Fruit fly (Drosophila melanogaster) whole organism, embryonic: ENCODE data around the gene SecCl.

Experiments used
- CG1024 ChIP-seq: fragments of 200-800 bp; sonication (Bioruptor generic); IDR thresholded peaks from 2 replicates; pipeline ENCODE4 v1.3.6; 2022; ENCODE audit warnings: missing biosample characterization, missing genetic modification characterization
- CG10462 ChIP-seq: fragments of 200-800 bp; sonication (Bioruptor generic); optimal IDR thresholded peaks from 2 replicates; lab custom pipeline; 2016; ENCODE audit warnings: missing biosample characterization, missing genetic modification characterization
- CG11398 ChIP-seq: fragments of 200-800 bp; sonication (Bioruptor generic); optimal IDR thresholded peaks from 2 replicates; lab custom pipeline; 2016; ENCODE audit warnings: missing biosample characterization, missing genetic modification characterization
- CG11504 ChIP-seq: fragments of 200-800 bp; sonication (Bioruptor generic); optimal IDR thresholded peaks from 3 replicates; lab custom pipeline; 2019; ENCODE audit warnings: missing biosample characterization, mild to moderate bottlenecking, missing genetic modification characterization, moderate library complexity
- CG14667 ChIP-seq: fragments of 200-800 bp; sonication (Bioruptor generic); IDR thresholded peaks from 2 replicates; pipeline ENCODE4 v1.3.6; 2022; ENCODE audit warnings: missing biosample characterization, missing genetic modification characterization
- CG14860 ChIP-seq: fragments of 200-800 bp; sonication (Bioruptor generic); IDR thresholded peaks from 3 replicates; pipeline ENCODE4 v1.3.6; 2022; ENCODE audit warnings: missing biosample characterization, missing genetic modification characterization; ENCODE audit not compliant: partially characterized antibody
- CG16813 ChIP-seq: fragments of 200-800 bp; sonication (Bioruptor generic); IDR thresholded peaks from 3 replicates; pipeline ENCODE4 v1.3.6; 2022; ENCODE audit warnings: missing biosample characterization, missing genetic modification characterization; ENCODE audit not compliant: partially characterized antibody
- CG17802 ChIP-seq: fragments of 200-800 bp; sonication (Bioruptor generic); optimal IDR thresholded peaks from 2 replicates; lab custom pipeline; 2018; ENCODE audit warnings: missing biosample characterization, mild to moderate bottlenecking, missing genetic modification characterization, moderate library complexity
- CG17912 ChIP-seq: fragments of 200-800 bp; sonication (Bioruptor generic); optimal IDR thresholded peaks from 2 replicates; lab custom pipeline; 2018; ENCODE audit warnings: missing biosample characterization, mild to moderate bottlenecking, missing genetic modification characterization
- CG18599 ChIP-seq: fragments of 200-800 bp; sonication (Bioruptor generic); optimal IDR thresholded peaks from 3 replicates; lab custom pipeline; 2017; ENCODE audit warnings: missing biosample characterization, missing genetic modification characterization, mild to moderate bottlenecking, moderate library complexity, missing genetic modification reagents
- CG3838 ChIP-seq: fragments of 200-800 bp; sonication (Bioruptor generic); optimal IDR thresholded peaks from 3 replicates; lab custom pipeline; 2016; ENCODE audit warnings: missing biosample characterization, missing genetic modification characterization
- CG6254 ChIP-seq: fragments of 200-800 bp; sonication (Bioruptor generic); optimal IDR thresholded peaks from 3 replicates; lab custom pipeline; 2017; ENCODE audit warnings: mild to moderate bottlenecking, missing biosample characterization, missing genetic modification reagents, missing genetic modification characterization
- CG6791 ChIP-seq: fragments of 200-800 bp; sonication (Bioruptor generic); IDR thresholded peaks from 3 replicates; pipeline ENCODE4 v1.3.6; 2022; ENCODE audit warnings: missing biosample characterization, missing genetic modification characterization; ENCODE audit not compliant: partially characterized antibody
- CG7786 ChIP-seq: fragments of 200-800 bp; sonication (Bioruptor generic); optimal IDR thresholded peaks from 2 replicates; lab custom pipeline; 2016; ENCODE audit warnings: missing biosample characterization, missing genetic modification characterization
- CG7839 ChIP-seq: fragments of 200-800 bp; sonication (Bioruptor generic); optimal IDR thresholded peaks from 3 replicates; lab custom pipeline; 2018; ENCODE audit warnings: missing biosample characterization, mild to moderate bottlenecking, missing genetic modification characterization, moderate library complexity
- CG8089 ChIP-seq: fragments of 200-800 bp; sonication (Bioruptor generic); optimal IDR thresholded peaks from 3 replicates; lab custom pipeline; 2016; ENCODE audit warnings: missing biosample characterization, missing genetic modification characterization
- CG8924 ChIP-seq: fragments of 200-800 bp; optimal IDR thresholded peaks from 3 replicates; lab custom pipeline; 2019; ENCODE audit warnings: missing biosample characterization, mild to moderate bottlenecking, missing genetic modification characterization, moderate library complexity
- D ChIP-seq, 2 experiments: fragments of 200-800 bp in 1 of 2; fragments of >200 bp in 1 of 2; sonication (Bioruptor generic) in 1 of 2; optimal IDR thresholded peaks; 2 replicates in 1 of 2; 3 replicates in 1 of 2; lab custom pipeline; 2017; ENCODE audit warnings: mild to moderate bottlenecking in 1 of 2, missing biosample characterization in 1 of 2, missing genetic modification characterization in 1 of 2, missing genetic modification reagents in 1 of 2
- Dad ChIP-seq: fragments of 200-800 bp; sonication (Bioruptor generic); optimal IDR thresholded peaks from 3 replicates; lab custom pipeline; 2016; ENCODE audit warnings: missing biosample characterization, missing genetic modification characterization
- HHEX ChIP-seq: fragments of 200-800 bp; sonication (Bioruptor generic); optimal IDR thresholded peaks from 3 replicates; lab custom pipeline; 2017; ENCODE audit warnings: missing biosample characterization, mild to moderate bottlenecking, missing genetic modification characterization, missing genetic modification reagents
- Hr3 ChIP-seq: fragments of 200-800 bp; sonication (Bioruptor generic); optimal IDR thresholded peaks from 3 replicates; lab custom pipeline; 2016; ENCODE audit warnings: missing biosample characterization, missing genetic modification characterization
- Hsf ChIP-seq: fragments of 200-800 bp; sonication (Bioruptor generic); optimal IDR thresholded peaks from 3 replicates; lab custom pipeline; 2016; ENCODE audit warnings: missing biosample characterization, missing genetic modification characterization
- Jarid2 ChIP-seq: fragments of 200-800 bp; sonication (Bioruptor generic); optimal IDR thresholded peaks from 3 replicates; lab custom pipeline; 2017; ENCODE audit warnings: mild to moderate bottlenecking, missing biosample characterization, missing genetic modification reagents, missing genetic modification characterization
- Max ChIP-seq: fragments of 200-800 bp; sonication (Bioruptor generic); optimal IDR thresholded peaks from 2 replicates; lab custom pipeline; 2016; ENCODE audit warnings: missing biosample characterization, mild to moderate bottlenecking, missing genetic modification characterization
- Mes4 ChIP-seq: fragments of 200-800 bp; sonication (Bioruptor generic); optimal IDR thresholded peaks from 2 replicates; lab custom pipeline; 2016; ENCODE audit warnings: missing biosample characterization, missing genetic modification characterization
- Nf-YA ChIP-seq: fragments of 200-800 bp; sonication (Bioruptor generic); IDR thresholded peaks from 2 replicates; pipeline ENCODE4 v1.3.6; 2022; ENCODE audit warnings: missing biosample characterization, missing genetic modification characterization
- Oli ChIP-seq: fragments of 200-800 bp; sonication (Bioruptor generic); optimal IDR thresholded peaks from 2 replicates; lab custom pipeline; 2018; ENCODE audit warnings: missing biosample characterization, mild to moderate bottlenecking, missing genetic modification characterization, moderate library complexity
- Rx ChIP-seq: fragments of 200-800 bp; sonication (Bioruptor generic); IDR thresholded peaks from 2 replicates; pipeline ENCODE4 v1.3.6; 2022; ENCODE audit warnings: missing biosample characterization, missing genetic modification characterization
- Taf1 ChIP-seq: fragments of 200-800 bp; sonication (Bioruptor generic); IDR thresholded peaks from 2 replicates; pipeline ENCODE4 v1.3.6; 2022; ENCODE audit warnings: missing biosample characterization, missing genetic modification characterization
- al ChIP-seq: fragments of 200-800 bp; sonication (Bioruptor generic); IDR thresholded peaks from 2 replicates; pipeline ENCODE4 v1.3.6; 2022; ENCODE audit warnings: missing biosample characterization, missing genetic modification characterization
- bab2 ChIP-seq: fragments of 200-800 bp; sonication (Bioruptor generic); optimal IDR thresholded peaks from 2 replicates; lab custom pipeline; 2016; ENCODE audit warnings: missing biosample characterization, missing genetic modification characterization
- caup ChIP-seq: fragments of 200-800 bp; sonication (Bioruptor generic); optimal IDR thresholded peaks from 3 replicates; lab custom pipeline; 2017; ENCODE audit warnings: missing biosample characterization, mild to moderate bottlenecking, missing genetic modification characterization, moderate library complexity; ENCODE audit not compliant: severe bottlenecking
- cg ChIP-seq: fragments of 200-800 bp; sonication (Bioruptor generic); optimal IDR thresholded peaks from 3 replicates; lab custom pipeline; 2019; ENCODE audit warnings: missing biosample characterization, mild to moderate bottlenecking, missing genetic modification characterization, moderate library complexity
- crc ChIP-seq: fragments of 200-800 bp; sonication (Bioruptor generic); optimal IDR thresholded peaks from 2 replicates; lab custom pipeline; 2016; ENCODE audit warnings: missing biosample characterization, missing genetic modification characterization
- crol ChIP-seq: fragments of 200-800 bp; sonication (Bioruptor generic); IDR thresholded peaks from 2 replicates; pipeline ENCODE4 v1.3.6; 2022; ENCODE audit warnings: missing biosample characterization, missing genetic modification characterization
- dan ChIP-seq: fragments of 200-800 bp; sonication (Bioruptor generic); IDR thresholded peaks from 2 replicates; pipeline ENCODE4 v1.3.6; 2022; ENCODE audit warnings: missing biosample characterization, missing genetic modification characterization
- dm ChIP-seq: fragments of 200-800 bp; sonication (Bioruptor generic); optimal IDR thresholded peaks from 3 replicates; lab custom pipeline; 2016; ENCODE audit warnings: missing biosample characterization, missing genetic modification characterization
- dmrt11E ChIP-seq: fragments of 200-800 bp; sonication (Bioruptor generic); optimal IDR thresholded peaks from 3 replicates; lab custom pipeline; 2018; ENCODE audit warnings: missing biosample characterization, mild to moderate bottlenecking, missing genetic modification characterization, moderate library complexity
- grau ChIP-seq: fragments of 200-800 bp; optimal IDR thresholded peaks from 3 replicates; lab custom pipeline; 2019; ENCODE audit warnings: missing biosample characterization, mild to moderate bottlenecking, missing genetic modification characterization, moderate library complexity
- ken ChIP-seq: fragments of 200-800 bp; sonication (Bioruptor generic); IDR thresholded peaks from 3 replicates; pipeline ENCODE4 v1.3.6; 2022; ENCODE audit warnings: missing biosample characterization, missing genetic modification characterization
- lab ChIP-seq: fragments of 200-800 bp; sonication (Bioruptor generic); optimal IDR thresholded peaks from 3 replicates; lab custom pipeline; 2017; ENCODE audit warnings: missing biosample characterization, missing genetic modification characterization, mild to moderate bottlenecking, moderate library complexity, missing genetic modification reagents
- lbe ChIP-seq: fragments of 200-800 bp; sonication (Bioruptor generic); optimal IDR thresholded peaks from 2 replicates; lab custom pipeline; 2016; ENCODE audit warnings: missing biosample characterization, mild to moderate bottlenecking, missing genetic modification characterization
- lilli ChIP-seq: fragments of 200-800 bp; sonication (Bioruptor generic); optimal IDR thresholded peaks from 3 replicates; lab custom pipeline; 2016; ENCODE audit warnings: missing biosample characterization, missing genetic modification characterization
- peb ChIP-seq: fragments of 200-800 bp; sonication (Bioruptor generic); IDR thresholded peaks from 2 replicates; pipeline ENCODE4 v1.3.6; 2022; ENCODE audit warnings: missing biosample characterization, missing genetic modification characterization
- pnt ChIP-seq: fragments of 200-800 bp; sonication (Bioruptor generic); optimal IDR thresholded peaks from 3 replicates; lab custom pipeline; 2016; ENCODE audit warnings: missing biosample characterization, missing genetic modification characterization
- prd ChIP-seq, 3 experiments: fragments of >200 bp in 2 of 3; fragments of 200-800 bp in 1 of 3; sonication (Bioruptor generic) in 1 of 3; optimal IDR thresholded peaks in 2 of 3; IDR thresholded peaks in 1 of 3; 2 replicates in 2 of 3; 3 replicates in 1 of 3; pipeline versions ENCODE4 v1.3.6 to Lab custom; 2017 to 2022; ENCODE audit warnings: missing biosample characterization in 1 of 3, missing genetic modification characterization in 1 of 3
- stc ChIP-seq: fragments of 200-800 bp; sonication (Bioruptor generic); IDR thresholded peaks from 2 replicates; pipeline ENCODE4 v1.3.6; 2022; ENCODE audit warnings: missing biosample characterization, missing genetic modification characterization
- tna ChIP-seq: fragments of 200-800 bp; sonication (Bioruptor generic); IDR thresholded peaks from 2 replicates; pipeline ENCODE4 v1.3.6; 2022; ENCODE audit warnings: missing biosample characterization, missing genetic modification characterization; ENCODE audit not compliant: partially characterized antibody
- ttk ChIP-seq: fragments of 200-800 bp; sonication (Bioruptor generic); IDR thresholded peaks from 2 replicates; pipeline ENCODE4 v2.1.2; 2022; ENCODE audit warnings: missing biosample characterization, missing genetic modification characterization

SecCl gene

dm6 chr3L:17428779-17429178 lies 41.1 kb upstream of the SecCl start, which contains the start of gene Gorab (continued):
- TF ChIP-seq tna (GFP tag; lab: Robert Waterston, UW) (no peak), Mes4 (GFP tag; lab: Kevin White, UChicago) (peak; percentile 58), CG11398 (peak; percentile 26), lilli (peak; percentile 92), CG7839 (tag; lab: Kevin White, UChicago) (peak; percentile 91), lbe (peak; percentile 90), grau (tag; lab: Kevin White, UChicago) (peak; percentile 85), prd (optimal IDR thresholded peaks at IDR 0.05; lab: Kevin White, UChicago) (no peak), prd (GFP tag; IDR thresholded peaks at IDR 0.05; lab: Robert Waterston, UW) (peak; percentile 98), CG14860 (peak; percentile 38; the same call in 1 of the 3 replicates), peb (GFP tag; lab: Robert Waterston, UW) (peak; percentile 87), crol (GFP tag; lab: Robert Waterston, UW) (peak; percentile 60), CG1024 (peak; percentile 89), CG14667 (GFP tag; lab: Robert Waterston, UW) (peak; percentile 95), Max (GFP tag; lab: Kevin White, UChicago) (peak; percentile 87), CG8089 (GFP tag; lab: Kevin White, UChicago) (peak; percentile 59), caup (GFP tag; lab: Kevin White, UChicago) (peak; percentile 85), Oli (tag; lab: Kevin White, UChicago) (peak; percentile 80), Jarid2 (GFP tag; lab: Kevin White, UChicago) (peak; percentile 19), stc (GFP tag; lab: Robert Waterston, UW) (peak; percentile 90), Taf1 (GFP tag; lab: Robert Waterston, UW) (peak; percentile 90), Dad (GFP tag; lab: Kevin White, UChicago) (peak; percentile 73), Hr3 (GFP tag; lab: Kevin White, UChicago) (peak; percentile 91), CG17912 (GFP tag; lab: Kevin White, UChicago) (peak; percentile 40), CG8924 (peak; percentile 85), CG6254 (GFP tag; lab: Kevin White, UChicago) (peak; percentile 51), ttk (GFP tag; lab: Robert Waterston, UW) (peak; percentile 95), CG18599 (GFP tag; lab: Kevin White, UChicago) (peak; percentile 80), ken (GFP tag; lab: Robert Waterston, UW) (peak; percentile 87), crc (GFP tag; lab: Kevin White, UChicago) (no peak), pnt (GFP tag; lab: Kevin White, UChicago) (peak; percentile 46), CG10462 (GFP tag; lab: Kevin White, UChicago) (peak; percentile 85), CG17802 (tag; lab: Kevin White, UChicago) (peak; percentile 91), cg (GFP tag; lab: Kevin White, UChicago) (peak; percentile 47), Hsf (peak; percentile 93), bab2 (GFP tag; lab: Kevin White, UChicago) (peak; percentile 83), HHEX (peak; percentile 79), CG3838 (peak; percentile 56), Rx (GFP tag; lab: Robert Waterston, UW) (peak; percentile 90), CG6791 (GFP tag; lab: Robert Waterston, UW) (peak; percentile 52; the same call in 1 of the 3 replicates), lab (GFP tag; lab: Kevin White, UChicago) (peak; percentile 87), D (optimal IDR thresholded peaks at IDR 0.05; lab: Kevin White, UChicago) (no peak), D (GFP tag; optimal IDR thresholded peaks at IDR 0.05; lab: Kevin White, UChicago) (peak; percentile 78), CG7786 (GFP tag; lab: Kevin White, UChicago) (peak; percentile 63), al (GFP tag; lab: Robert Waterston, UW) (peak; percentile 96), dm (peak; percentile 69), dmrt11E (peak; percentile 90), CG16813 (GFP tag; lab: Robert Waterston, UW) (peak; percentile 48; the same call in 2 of the 3 replicates), Nf-YA (GFP tag; lab: Robert Waterston, UW) (peak; percentile 86), dan (GFP tag; lab: Robert Waterston, UW) (peak; percentile 91), CG11504 (tag; lab: Kevin White, UChicago) (peak; percentile 87)
